Worm (Caenorhabditis elegans): ENCODE measurements around the gene F37C12.21.

F37C12.21 gene

DNA sequence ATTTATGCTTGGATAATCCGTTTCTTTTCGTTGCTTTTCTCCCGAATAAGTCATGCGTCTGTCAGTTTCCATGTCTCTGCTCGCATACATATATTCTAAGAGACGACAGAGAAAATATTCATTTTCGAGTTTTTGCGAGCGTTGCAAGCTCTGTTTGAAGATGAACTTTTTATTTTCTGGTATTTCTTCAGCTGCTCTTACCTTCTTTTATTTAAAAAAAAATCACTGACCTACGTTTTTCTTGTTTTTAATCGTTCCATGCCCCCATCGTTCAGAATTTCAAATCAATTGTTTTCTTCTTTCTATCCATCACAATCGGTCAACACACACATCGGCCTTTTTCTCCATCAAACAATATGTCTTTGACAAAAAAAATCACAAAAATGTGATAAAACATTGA, 22.3 kb downstream of the F37C12.21 start:
- TF ChIP-seq klf-2 (GFP tag; conservative IDR thresholded peaks at IDR 0.05) (no peak), ref-1 (GFP tag; conservative IDR thresholded peaks at IDR 0.05) (no peak), med-1 (GFP tag; optimal IDR thresholded peaks at IDR 0.05; ENCODE audit: insufficient read depth) (no peak), T22C8.4 (GFP tag; IDR thresholded peaks at IDR 0.05) (no peak), ztf-29 (GFP tag; IDR thresholded peaks at IDR 0.05) (no peak), flt-1 (GFP tag; IDR thresholded peaks at IDR 0.05) (no peak), cog-1 (tag; optimal IDR thresholded peaks at IDR 0.05) (no peak)

DNA sequence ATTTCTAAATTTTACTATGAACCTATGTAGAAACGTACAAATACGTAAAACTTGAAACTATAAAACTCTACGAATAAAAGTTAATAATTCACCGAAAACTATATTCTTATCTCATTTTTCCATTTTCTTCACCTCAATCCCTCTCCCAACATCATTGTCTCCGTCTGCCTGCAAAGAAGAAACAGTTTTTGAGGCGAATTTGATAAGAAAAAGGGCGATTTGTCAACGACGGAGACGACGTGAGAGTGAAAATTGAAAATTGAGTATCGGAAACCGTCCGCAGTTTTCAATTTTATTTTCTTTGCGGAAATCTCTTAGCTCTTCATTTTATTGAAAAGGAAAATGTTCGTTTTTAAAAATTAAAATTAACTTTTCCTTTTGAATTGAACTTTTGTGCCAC, 23.9 kb downstream of the F37C12.21 start:
- no peak for TF ChIP-seq ztf-29 (GFP tag; IDR thresholded peaks at IDR 0.05)
- TF ChIP-seq ref-1 (GFP tag; conservative IDR thresholded peaks at IDR 0.05) = no peak
- TF ChIP-seq cog-1 (tag; optimal IDR thresholded peaks at IDR 0.05) = no peak

ce11 chrIII:7215532-7215931, 27.4 kb downstream of the F37C12.21 start:
- no peak for TF ChIP-seq ref-1 (GFP tag; conservative IDR thresholded peaks at IDR 0.05)
- no peak for TF ChIP-seq cog-1 (tag; optimal IDR thresholded peaks at IDR 0.05)
- TF ChIP-seq T22C8.4 (GFP tag; IDR thresholded peaks at IDR 0.05) = no peak
- TF ChIP-seq tab-1 (GFP tag; IDR thresholded peaks at IDR 0.05) = no peak
- no peak for TF ChIP-seq ztf-23 (GFP tag; IDR thresholded peaks at IDR 0.05)
- TF ChIP-seq ztf-29 (GFP tag; IDR thresholded peaks at IDR 0.05) = no peak
- no peak for TF ChIP-seq klf-2 (GFP tag; conservative IDR thresholded peaks at IDR 0.05)
- TF ChIP-seq flt-1 (GFP tag; IDR thresholded peaks at IDR 0.05) = no peak
- no peak for TF ChIP-seq med-1 (GFP tag; optimal IDR thresholded peaks at IDR 0.05; ENCODE audit: insufficient read depth)

- TF ChIP-seq ztf-29 (GFP tag; IDR thresholded peaks at IDR 0.05) (no peak), tab-1 (GFP tag; IDR thresholded peaks at IDR 0.05) (no peak), med-1 (GFP tag; optimal IDR thresholded peaks at IDR 0.05; ENCODE audit: insufficient read depth) (no peak), ref-1 (GFP tag; conservative IDR thresholded peaks at IDR 0.05) (no peak), ztf-23 (GFP tag; IDR thresholded peaks at IDR 0.05) (no peak), flt-1 (GFP tag; IDR thresholded peaks at IDR 0.05) (no peak)
Observed at ce11 chrIII:7216226-7216625, 28.1 kb downstream of the F37C12.21 start, which contains the start of gene R151.1. Gene R151.1, plus strand, starts transcription at chrIII:7216526.

DNA sequence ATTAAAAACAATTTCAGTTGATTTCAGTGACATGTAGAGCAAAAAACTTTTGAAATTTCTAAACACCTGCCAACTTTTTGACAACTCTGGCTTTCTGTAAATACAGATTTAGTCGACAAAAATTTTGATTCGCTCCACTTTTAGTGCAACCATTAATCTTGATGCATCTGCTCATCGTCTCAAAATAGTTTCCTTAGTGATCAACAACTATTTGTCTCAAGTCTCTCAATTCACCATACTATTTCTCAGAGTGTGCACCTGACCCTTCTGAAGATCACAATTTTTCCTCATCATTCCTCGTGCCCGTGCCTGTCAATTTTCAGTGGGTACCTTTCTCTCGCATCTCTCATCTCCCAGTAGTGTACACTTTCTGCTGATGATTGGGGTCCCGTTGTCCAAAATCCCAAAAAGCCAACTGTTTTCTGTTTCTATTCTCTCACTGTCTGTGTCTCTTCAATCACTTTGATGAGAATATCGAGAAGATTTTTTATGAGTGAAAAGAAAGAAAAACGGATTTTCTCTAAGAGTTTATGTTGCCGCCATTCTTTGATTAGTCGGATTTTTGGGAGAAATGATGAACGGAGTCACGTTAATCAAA, 28.9 kb downstream of the F37C12.21 start:
- TF ChIP-seq T22C8.4 (GFP tag; IDR thresholded peaks at IDR 0.05) = no peak
- TF ChIP-seq flt-1 (GFP tag; IDR thresholded peaks at IDR 0.05) = no peak
- TF ChIP-seq tab-1 (GFP tag; IDR thresholded peaks at IDR 0.05) = no peak
- no peak for TF ChIP-seq ztf-23 (GFP tag; IDR thresholded peaks at IDR 0.05)
- TF ChIP-seq med-1 (GFP tag; optimal IDR thresholded peaks at IDR 0.05; ENCODE audit: insufficient read depth) = no peak
- TF ChIP-seq ztf-29 (GFP tag; IDR thresholded peaks at IDR 0.05) = no peak
- TF ChIP-seq ref-1 (GFP tag; conservative IDR thresholded peaks at IDR 0.05) = no peak
- no peak for TF ChIP-seq cog-1 (tag; optimal IDR thresholded peaks at IDR 0.05)
- no peak for TF ChIP-seq klf-2 (GFP tag; conservative IDR thresholded peaks at IDR 0.05)

DNA sequence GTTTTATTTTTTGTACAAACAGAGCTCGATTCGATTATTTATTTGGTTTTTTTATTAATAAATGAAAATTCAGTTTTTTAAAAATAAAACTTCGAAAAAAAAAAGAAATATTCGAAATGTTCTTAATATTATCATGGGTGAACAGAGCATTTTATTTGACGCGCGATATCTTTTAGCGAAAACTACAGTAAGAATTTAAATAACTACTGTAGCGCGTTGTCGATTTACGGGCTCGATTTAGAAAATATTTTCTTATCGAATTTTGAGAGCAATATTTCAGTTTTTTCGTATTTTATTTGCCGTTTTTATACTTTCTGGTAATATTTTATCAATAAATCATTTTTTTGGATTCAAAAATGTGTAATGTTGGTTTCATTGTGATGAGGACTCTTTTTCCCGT, 32.9 kb downstream of the F37C12.21 start:
- TF ChIP-seq med-1 (GFP tag; optimal IDR thresholded peaks at IDR 0.05; ENCODE audit: insufficient read depth) (no peak), ref-1 (GFP tag; conservative IDR thresholded peaks at IDR 0.05) (no peak), tab-1 (GFP tag; IDR thresholded peaks at IDR 0.05) (no peak), T22C8.4 (GFP tag; IDR thresholded peaks at IDR 0.05) (no peak), ztf-29 (GFP tag; IDR thresholded peaks at IDR 0.05) (no peak), klf-2 (GFP tag; conservative IDR thresholded peaks at IDR 0.05) (no peak), flt-1 (GFP tag; IDR thresholded peaks at IDR 0.05) (no peak), ztf-23 (GFP tag; IDR thresholded peaks at IDR 0.05) (no peak), cog-1 (tag; optimal IDR thresholded peaks at IDR 0.05) (no peak)

DNA sequence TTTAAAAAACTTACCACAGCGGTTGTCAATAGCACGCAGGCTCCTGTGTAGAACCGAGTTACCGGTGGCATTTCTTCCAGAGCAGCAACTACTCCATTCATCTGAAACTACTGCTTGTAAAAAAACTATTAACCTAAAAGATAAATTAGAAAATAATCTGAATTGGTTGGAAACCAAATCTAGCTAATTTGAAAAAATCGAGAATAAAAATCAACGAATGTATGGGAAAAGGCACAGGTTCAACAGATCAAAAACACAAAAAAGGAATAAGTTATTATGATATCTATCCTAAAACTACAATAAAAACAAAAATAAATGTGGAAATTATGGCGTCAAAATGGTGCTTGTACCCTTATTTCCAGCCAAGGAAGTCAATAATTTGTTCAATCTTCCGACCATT, 34.9 kb downstream of the F37C12.21 start, which contains the start of gene der-2:
Gene der-2 (minus strand): TSS at position 101 of the 400 bp plus-strand sequence.
- TF ChIP-seq med-1 (GFP tag; optimal IDR thresholded peaks at IDR 0.05; ENCODE audit: insufficient read depth) (no peak), tab-1 (GFP tag; IDR thresholded peaks at IDR 0.05) (no peak), ztf-23 (GFP tag; IDR thresholded peaks at IDR 0.05) (no peak), ztf-29 (GFP tag; IDR thresholded peaks at IDR 0.05) (no peak), flt-1 (GFP tag; IDR thresholded peaks at IDR 0.05) (no peak), cog-1 (tag; optimal IDR thresholded peaks at IDR 0.05) (no peak), klf-2 (GFP tag; conservative IDR thresholded peaks at IDR 0.05) (no peak), ref-1 (GFP tag; conservative IDR thresholded peaks at IDR 0.05) (no peak), T22C8.4 (GFP tag; IDR thresholded peaks at IDR 0.05) (no peak)

DNA sequence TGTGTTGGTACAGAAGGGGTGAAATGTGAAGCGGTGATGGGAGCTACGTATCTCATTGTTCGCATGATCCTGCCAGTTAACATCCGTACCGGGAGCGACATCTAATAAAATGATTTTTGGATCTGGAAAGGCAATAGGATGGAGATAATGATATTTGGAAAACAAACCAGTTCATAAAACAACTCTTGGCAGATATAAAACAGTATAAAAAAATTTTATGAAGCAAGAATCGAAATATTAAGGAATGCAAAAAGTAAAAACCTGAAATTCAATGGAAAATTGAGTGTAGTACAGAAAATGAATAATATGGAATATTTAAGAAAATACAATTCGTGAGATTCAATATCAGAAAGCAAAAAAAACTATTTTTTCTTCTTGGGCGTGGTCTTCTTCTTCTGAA, 38.5 kb downstream of the F37C12.21 start, which contains the start of gene hsp-75:
Gene hsp-75 (minus strand): TSS at position 101 of the 400 bp plus-strand sequence.
- no peak for TF ChIP-seq ztf-29 (GFP tag; IDR thresholded peaks at IDR 0.05)

- no peak for TF ChIP-seq ref-1 (GFP tag; conservative IDR thresholded peaks at IDR 0.05)
- TF ChIP-seq ztf-23 (GFP tag; IDR thresholded peaks at IDR 0.05) = no peak
- TF ChIP-seq cog-1 (tag; optimal IDR thresholded peaks at IDR 0.05) = no peak
- TF ChIP-seq tab-1 (GFP tag; IDR thresholded peaks at IDR 0.05) = no peak
- no peak for TF ChIP-seq flt-1 (GFP tag; IDR thresholded peaks at IDR 0.05)
- TF ChIP-seq klf-2 (GFP tag; conservative IDR thresholded peaks at IDR 0.05) = no peak
- TF ChIP-seq ztf-29 (GFP tag; IDR thresholded peaks at IDR 0.05) = no peak
- TF ChIP-seq T22C8.4 (GFP tag; IDR thresholded peaks at IDR 0.05) = no peak
- no peak for TF ChIP-seq med-1 (GFP tag; optimal IDR thresholded peaks at IDR 0.05; ENCODE audit: insufficient read depth)
Observed at ce11 chrIII:7229687-7230086, 41.5 kb downstream of the F37C12.21 start, which contains the start of gene R151.8. Gene R151.8, minus strand, starts transcription at chrIII:7229787.

ce11 chrIII:7230841-7231240, 42.7 kb downstream of the F37C12.21 start, which contains the start of gene R151.10:
Gene R151.10, minus strand, starts transcription at chrIII:7230941.
- TF ChIP-seq T22C8.4 (GFP tag; IDR thresholded peaks at IDR 0.05) = no peak
- TF ChIP-seq ztf-29 (GFP tag; IDR thresholded peaks at IDR 0.05) = no peak
- no peak for TF ChIP-seq klf-2 (GFP tag; conservative IDR thresholded peaks at IDR 0.05)
- TF ChIP-seq med-1 (GFP tag; optimal IDR thresholded peaks at IDR 0.05; ENCODE audit: insufficient read depth) = no peak
- TF ChIP-seq cog-1 (tag; optimal IDR thresholded peaks at IDR 0.05) = no peak
- no peak for TF ChIP-seq tab-1 (GFP tag; IDR thresholded peaks at IDR 0.05)
- no peak for TF ChIP-seq flt-1 (GFP tag; IDR thresholded peaks at IDR 0.05)
- no peak for TF ChIP-seq ref-1 (GFP tag; conservative IDR thresholded peaks at IDR 0.05)
- TF ChIP-seq ztf-23 (GFP tag; IDR thresholded peaks at IDR 0.05) = no peak
